Worm (Caenorhabditis elegans) whole organism, early embryonic: Measurements from ENCODE around the gene swd-2.1.

Source experiments
- F13C5.2 ChIP-seq: sonication (generic microtip); optimal IDR thresholded peaks from 2 replicates; lab custom pipeline; 2017; ENCODE audit warnings: mild to moderate bottlenecking, missing genetic modification characterization, inconsistent platforms, missing compliant biosample characterization
- ama-1 ChIP-seq: fragments of 150-350 bp; optimal IDR thresholded peaks from 2 replicates; lab custom pipeline; 2014
- flt-1 ChIP-seq: fragments of 200-800 bp; sonication (Bioruptor generic); IDR thresholded peaks from 2 replicates; pipeline ENCODE4 v1.3.6; 2022; ENCODE audit warnings: missing genetic modification characterization, missing compliant biosample characterization
- hmbx-1 ChIP-seq: sonication (generic microtip); optimal IDR thresholded peaks from 2 replicates; lab custom pipeline; 2016; ENCODE audit warnings: mild to moderate bottlenecking, missing genetic modification characterization, missing compliant biosample characterization

ce11 chrIV:7734173-7734572 is 41.7 kb upstream of the swd-2.1 start:
- TF ChIP-seq ama-1 (lab: Kevin White, UChicago) (no peak), hmbx-1 (no peak), F13C5.2 (tag; lab: Kevin White, UChicago) (no peak), flt-1 (GFP tag; lab: Robert Waterston, UW) (no peak)
